Fruit fly (Drosophila melanogaster) whole organism, adult: ENCODE data around the gene para.

Source experiments
- CG7045 ChIP-seq: fragments of 200-800 bp; sonication (Bioruptor generic); optimal IDR thresholded peaks from 2 replicates; lab custom pipeline; 2017; ENCODE audit warnings: missing biosample characterization, mild to moderate bottlenecking, missing genetic modification characterization
- CG7101 ChIP-seq: fragments of 200-800 bp; sonication (Bioruptor generic); optimal IDR thresholded peaks from 2 replicates; lab custom pipeline; 2018; ENCODE audit warnings: missing biosample characterization, mild to moderate bottlenecking, missing genetic modification characterization, moderate library complexity
- Crg-1 ChIP-seq: fragments of 200-800 bp; sonication (Bioruptor generic); optimal IDR thresholded peaks from 2 replicates; lab custom pipeline; 2016; ENCODE audit warnings: missing biosample characterization, missing genetic modification characterization
- bab1 ChIP-seq: fragments of 200-800 bp; sonication (Bioruptor generic); optimal IDR thresholded peaks from 3 replicates; lab custom pipeline; 2019; ENCODE audit warnings: missing biosample characterization, mild to moderate bottlenecking, missing genetic modification characterization, moderate library complexity
- kay ChIP-seq: fragments of 200-800 bp; sonication (Bioruptor generic); peaks from one replicate; lab custom pipeline; 2016; ENCODE audit warnings: missing biosample characterization, missing genetic modification characterization, borderline replicate concordance

DNA sequence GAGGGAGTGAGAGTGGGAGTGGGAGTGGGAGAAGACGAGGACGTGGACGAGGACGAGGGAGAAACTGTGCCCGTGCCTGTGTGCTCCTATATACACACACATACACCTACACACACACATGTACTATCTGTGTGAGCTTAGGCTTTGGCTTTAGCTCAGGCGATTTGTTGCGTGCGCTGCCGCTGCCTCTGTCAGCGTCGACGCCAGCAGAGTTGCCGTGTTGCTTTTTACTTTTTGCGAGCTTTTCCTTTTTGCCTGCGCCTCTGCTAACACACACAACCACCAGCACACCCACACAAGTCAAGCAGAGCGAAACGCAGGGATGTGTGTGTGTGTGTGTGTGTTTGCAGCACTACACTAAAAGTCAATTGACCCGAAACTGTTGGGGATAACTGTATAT lies 49.2 kb upstream of the para start:
- no peak for TF ChIP-seq kay (GFP tag; lab: Kevin White, UChicago)
- no peak for TF ChIP-seq Crg-1 (GFP tag; lab: Kevin White, UChicago)
- no peak for TF ChIP-seq bab1 (GFP tag; lab: Kevin White, UChicago)
- TF ChIP-seq CG7101 (tag; lab: Kevin White, UChicago), result no peak
- TF ChIP-seq CG7045 (GFP tag; lab: Kevin White, UChicago), result no peak
